Worm (Caenorhabditis elegans) whole organism, L2 larva: ENCODE data around the gene txdc-12.1.

ENCODE experiments used
- C34F6.9 ChIP-seq: fragments of 150-350 bp; optimal IDR thresholded peaks from 2 replicates; lab custom pipeline; 2014; ENCODE audit warnings: missing biosample characterization, missing genetic modification characterization
- F13H6.1 ChIP-seq: sonication (generic microtip); optimal IDR thresholded peaks from 2 replicates; lab custom pipeline; 2016; ENCODE audit warnings: missing genetic modification characterization, missing compliant biosample characterization
- ZK546.5 ChIP-seq: sonication (generic microtip); optimal IDR thresholded peaks from 2 replicates; lab custom pipeline; 2017; ENCODE audit warnings: missing biosample characterization, missing genetic modification characterization
- alr-1 ChIP-seq: fragments of 150-350 bp; optimal IDR thresholded peaks from 2 replicates; lab custom pipeline; 2014; ENCODE audit warnings: missing biosample characterization, missing genetic modification characterization
- aly-2 ChIP-seq: fragments of 150-350 bp; optimal IDR thresholded peaks from 2 replicates; lab custom pipeline; 2014; ENCODE audit warnings: missing biosample characterization, missing genetic modification characterization
- ama-1 ChIP-seq: fragments of 150-350 bp; optimal IDR thresholded peaks from 2 replicates; lab custom pipeline; 2018; ENCODE audit warnings: inconsistent platforms
- blmp-1 ChIP-seq: sonication (generic microtip); optimal IDR thresholded peaks from 2 replicates; lab custom pipeline; 2017; ENCODE audit warnings: missing genetic modification characterization, mild to moderate bottlenecking, missing compliant biosample characterization, antibody characterized with exemption, moderate library complexity; ENCODE audit not compliant: insufficient read depth
- ceh-16 ChIP-seq: fragments of 150-350 bp; optimal IDR thresholded peaks from 2 replicates; lab custom pipeline; 2014; ENCODE audit warnings: missing biosample characterization, missing genetic modification characterization
- ceh-82 ChIP-seq: fragments of 150-350 bp; optimal IDR thresholded peaks from 2 replicates; lab custom pipeline; 2014; ENCODE audit warnings: missing biosample characterization, missing genetic modification characterization
- crh-2 ChIP-seq: sonication (generic microtip); optimal IDR thresholded peaks from 2 replicates; lab custom pipeline; 2017; ENCODE audit warnings: missing biosample characterization, missing genetic modification characterization
- dmd-4 ChIP-seq: sonication (generic microtip); optimal IDR thresholded peaks from 2 replicates; lab custom pipeline; 2017; ENCODE audit warnings: missing biosample characterization, missing genetic modification characterization
- egl-27 ChIP-seq: sonication (generic microtip); optimal IDR thresholded peaks from 3 replicates; lab custom pipeline; 2017; ENCODE audit warnings: missing biosample characterization, missing genetic modification reagents, missing genetic modification characterization
- elt-1 ChIP-seq: fragments of 150-350 bp; optimal IDR thresholded peaks from 2 replicates; lab custom pipeline; 2014; ENCODE audit warnings: missing biosample characterization, missing genetic modification characterization
- gmeb-1 ChIP-seq: fragments of 150-350 bp; optimal IDR thresholded peaks from 2 replicates; lab custom pipeline; 2014; ENCODE audit warnings: missing biosample characterization, missing genetic modification characterization
- lin-11 ChIP-seq: fragments of 150-350 bp; sonication (generic microtip); optimal IDR thresholded peaks from 2 replicates; lab custom pipeline; 2014; ENCODE audit warnings: missing biosample characterization, missing genetic modification characterization, inconsistent platforms, mixed read lengths
- lin-13 ChIP-seq: fragments of 150-350 bp; optimal IDR thresholded peaks from 2 replicates; lab custom pipeline; 2014; ENCODE audit warnings: missing biosample characterization, missing genetic modification reagents, missing genetic modification characterization
- lsy-2 ChIP-seq, 2 experiments: fragments of 150-350 bp in 1 of 2; sonication (generic microtip) in 1 of 2; optimal IDR thresholded peaks; 2 replicates each; lab custom pipeline; 2014 to 2017; ENCODE audit warnings: missing biosample characterization in 2 of 2, missing genetic modification characterization in 2 of 2
- mab-5 ChIP-seq: fragments of 150-350 bp; optimal IDR thresholded peaks from 2 replicates; lab custom pipeline; 2014; ENCODE audit warnings: missing biosample characterization, missing genetic modification characterization
- mbf-1 ChIP-seq: sonication (generic microtip); optimal IDR thresholded peaks from 2 replicates; lab custom pipeline; 2017; ENCODE audit warnings: missing biosample characterization, missing genetic modification characterization
- mdl-1 ChIP-seq, 2 experiments: fragments of 150-350 bp in 1 of 2; sonication (generic microtip) in 1 of 2; optimal IDR thresholded peaks; 2 replicates each; lab custom pipeline; 2017; ENCODE audit warnings: missing biosample characterization in 2 of 2, missing genetic modification characterization in 2 of 2
- nhr-11 ChIP-seq: fragments of 150-350 bp; optimal IDR thresholded peaks from 2 replicates; lab custom pipeline; 2014; ENCODE audit warnings: missing biosample characterization, missing genetic modification characterization
- nhr-129 ChIP-seq: fragments of 150-350 bp; optimal IDR thresholded peaks from 2 replicates; lab custom pipeline; 2014; ENCODE audit warnings: missing biosample characterization, missing genetic modification characterization
- nhr-21 ChIP-seq: fragments of 150-350 bp; optimal IDR thresholded peaks from 2 replicates; lab custom pipeline; 2014; ENCODE audit warnings: missing biosample characterization, missing genetic modification characterization
- nhr-23 ChIP-seq: fragments of 150-350 bp; optimal IDR thresholded peaks from 2 replicates; lab custom pipeline; 2014; ENCODE audit warnings: missing biosample characterization, missing genetic modification reagents, missing genetic modification characterization
- nhr-25 ChIP-seq: fragments of 150-350 bp; sonication (generic microtip); optimal IDR thresholded peaks from 3 replicates; lab custom pipeline; 2014; ENCODE audit warnings: missing biosample characterization, missing genetic modification characterization
- nhr-6 ChIP-seq: fragments of 150-350 bp; optimal IDR thresholded peaks from 2 replicates; lab custom pipeline; 2014; ENCODE audit warnings: missing biosample characterization, missing genetic modification characterization
- peb-1 ChIP-seq: fragments of 150-350 bp; optimal IDR thresholded peaks from 2 replicates; lab custom pipeline; 2014; ENCODE audit warnings: missing biosample characterization, missing genetic modification characterization
- skn-1 ChIP-seq: sonication (generic microtip); optimal IDR thresholded peaks from 2 replicates; lab custom pipeline; 2017; ENCODE audit warnings: missing biosample characterization, missing genetic modification characterization
- sma-3 ChIP-seq: sonication (generic microtip); optimal IDR thresholded peaks from 2 replicates; lab custom pipeline; 2016; ENCODE audit warnings: missing genetic modification reagents, missing genetic modification characterization, missing compliant biosample characterization
- snpc-4 ChIP-seq: fragments of 150-350 bp; optimal IDR thresholded peaks from 2 replicates; lab custom pipeline; 2014; ENCODE audit warnings: missing biosample characterization, missing genetic modification characterization
- unc-62 ChIP-seq: fragments of 150-350 bp; optimal IDR thresholded peaks from 2 replicates; lab custom pipeline; 2014; ENCODE audit warnings: missing biosample characterization, missing genetic modification reagents, missing genetic modification characterization
- zag-1 ChIP-seq: fragments of 150-350 bp; optimal IDR thresholded peaks from 2 replicates; lab custom pipeline; 2014; ENCODE audit warnings: missing biosample characterization, missing genetic modification characterization
- ztf-11 ChIP-seq: sonication (generic microtip); optimal IDR thresholded peaks from 2 replicates; lab custom pipeline; 2017; ENCODE audit warnings: missing biosample characterization, missing genetic modification characterization
- ztf-4 ChIP-seq: fragments of 150-350 bp; optimal IDR thresholded peaks from 2 replicates; lab custom pipeline; 2014; ENCODE audit warnings: missing biosample characterization, missing genetic modification characterization

The txdc-12.1 gene

DNA sequence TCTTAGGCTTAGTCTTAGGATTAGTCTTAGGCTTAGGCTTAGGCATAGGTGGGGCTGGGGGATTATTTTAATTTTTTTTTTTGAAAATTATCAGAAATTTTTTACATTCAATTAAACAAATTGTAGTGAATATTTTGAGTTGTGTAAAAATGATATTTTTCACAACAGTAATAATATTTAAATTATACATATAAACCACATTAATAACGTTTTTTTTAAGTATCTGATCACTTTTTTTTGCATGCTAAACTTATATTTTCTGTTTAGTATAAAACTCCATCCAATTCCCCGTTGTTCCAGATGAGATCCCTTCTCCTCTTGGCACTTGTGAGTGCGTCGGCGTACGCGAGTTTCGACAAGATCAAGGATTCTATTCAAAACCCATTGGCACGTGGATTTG lies at the start of gene txdc-12.1:
TSS of gene txdc-12.1 (plus strand) at position 301 of the 400 bp plus-strand sequence.
- TF ChIP-seq F13H6.1 (tag; lab: Kevin White, UChicago) (no peak), snpc-4 (tag; lab: Kevin White, UChicago) (no peak), alr-1 (tag; lab: Kevin White, UChicago) (no peak), skn-1 (tag; lab: Kevin White, UChicago) (no peak), nhr-21 (tag; lab: Kevin White, UChicago) (no peak), mdl-1 (tag; optimal IDR thresholded peaks at IDR 0.05; lab: Kevin White, UChicago) (no peak), ceh-82 (tag; lab: Kevin White, UChicago) (no peak), nhr-11 (tag; lab: Kevin White, UChicago) (no peak), peb-1 (tag; lab: Kevin White, UChicago) (no peak), lin-11 (no peak), C34F6.9 (no peak), ztf-4 (tag; lab: Kevin White, UChicago) (no peak), dmd-4 (tag; lab: Kevin White, UChicago) (no peak), unc-62 (GFP tag; lab: Kevin White, UChicago) (no peak)

ce11 chrII:12199209-12199608 lies 41.0 kb upstream of the txdc-12.1 start:
- TF ChIP-seq C34F6.9 (no peak), blmp-1 (no peak), unc-62 (GFP tag; lab: Kevin White, UChicago) (no peak), mdl-1 (tag; optimal IDR thresholded peaks at IDR 0.05; lab: Kevin White, UChicago) (no peak), ceh-16 (tag; lab: Kevin White, UChicago) (no peak), lin-11 (no peak), aly-2 (tag; lab: Kevin White, UChicago) (no peak), lsy-2 (tag; optimal IDR thresholded peaks at IDR 0.05; lab: Kevin White, UChicago) (no peak), sma-3 (GFP tag; lab: Kevin White, UChicago) (no peak), lin-13 (GFP tag; lab: Kevin White, UChicago) (no peak)

DNA sequence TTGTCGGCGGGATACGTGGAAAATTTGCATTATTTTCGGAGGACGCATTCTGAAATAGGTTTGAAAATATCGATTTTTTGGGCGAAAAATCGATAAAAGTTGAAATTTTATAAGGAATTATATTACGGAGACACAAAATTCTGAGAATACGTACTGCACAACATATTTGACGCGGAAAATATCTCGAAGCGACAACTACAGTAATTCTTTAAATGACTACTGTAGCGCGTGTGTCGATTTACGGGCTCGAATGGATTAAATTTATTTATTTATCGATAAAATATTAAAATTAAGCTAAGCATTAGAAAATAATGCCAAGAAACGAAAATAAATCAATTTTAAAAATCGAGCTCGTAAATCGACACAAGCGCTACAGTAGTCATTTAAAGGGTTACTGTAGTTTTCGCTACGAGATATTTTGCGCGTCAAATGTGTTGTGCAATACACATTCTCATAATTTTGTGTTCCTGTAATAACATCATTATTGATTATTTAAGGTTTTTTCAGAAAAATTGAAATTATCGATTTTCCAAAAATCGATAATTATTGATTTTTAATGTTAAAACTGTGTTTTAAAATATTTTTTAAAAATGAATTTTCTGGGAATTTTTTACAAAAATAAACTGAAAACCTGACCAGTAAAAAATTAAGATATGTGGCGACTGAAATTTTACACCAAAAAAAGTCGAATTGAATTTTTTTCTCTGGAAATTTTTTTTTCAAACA lies 40.1 kb upstream of the txdc-12.1 start, which contains the start of gene polg-1:
TSS of gene polg-1 (minus strand) at position 51 of the 726 bp plus-strand sequence.
- TF ChIP-seq ZK546.5 (no peak), lin-13 (GFP tag; lab: Kevin White, UChicago) (no peak), ama-1 (lab: Kevin White, UChicago) (no peak), ztf-4 (tag; lab: Kevin White, UChicago) (no peak), lsy-2 (tag; optimal IDR thresholded peaks at IDR 0.05; lab: Kevin White, UChicago) (no peak), ceh-82 (tag; lab: Kevin White, UChicago) (no peak), mbf-1 (tag; lab: Kevin White, UChicago) (no peak), nhr-21 (tag; lab: Kevin White, UChicago) (no peak), ceh-16 (tag; lab: Kevin White, UChicago) (no peak), ztf-11 (tag; lab: Kevin White, UChicago) (no peak), alr-1 (tag; lab: Kevin White, UChicago) (no peak), mdl-1 (tag; optimal IDR thresholded peaks at IDR 0.05; lab: Kevin White, UChicago) (no peak), skn-1 (tag; lab: Kevin White, UChicago) (no peak)
- TF ChIP-seq, all 48 proteins: peak for 0

- TF ChIP-seq nhr-23 (tag; lab: Kevin White, UChicago): no peak
- TF ChIP-seq nhr-6: no peak
- TF ChIP-seq aly-2 (tag; lab: Kevin White, UChicago): no peak
- TF ChIP-seq egl-27 (tag; lab: Kevin White, UChicago): no peak
- no peak for TF ChIP-seq F13H6.1 (tag; lab: Kevin White, UChicago)
- no peak for TF ChIP-seq mab-5
- TF ChIP-seq mbf-1 (tag; lab: Kevin White, UChicago): no peak
- TF ChIP-seq skn-1 (tag; lab: Kevin White, UChicago): no peak
- no peak for TF ChIP-seq nhr-25
- no peak for TF ChIP-seq C34F6.9
- no peak for TF ChIP-seq unc-62 (GFP tag; lab: Kevin White, UChicago)
- TF ChIP-seq nhr-11 (tag; lab: Kevin White, UChicago): no peak
- no peak for TF ChIP-seq crh-2 (tag; lab: Kevin White, UChicago)
- TF ChIP-seq snpc-4 (tag; lab: Kevin White, UChicago): no peak
- TF ChIP-seq nhr-129 (tag; lab: Kevin White, UChicago): no peak
- TF ChIP-seq gmeb-1 (tag; lab: Kevin White, UChicago): no peak
- TF ChIP-seq elt-1 (tag; lab: Kevin White, UChicago): no peak
- no peak for TF ChIP-seq zag-1
- TF ChIP-seq lin-11: no peak
Measured at ce11 chrII:12202281-12202680, 37.9 kb upstream of the txdc-12.1 start, which contains the start of gene trpp-5. trpp-5 (minus strand) TSS chrII:12202381.
